Worm (Caenorhabditis elegans): ENCODE data around the gene lat-1.

The lat-1 gene

DNA sequence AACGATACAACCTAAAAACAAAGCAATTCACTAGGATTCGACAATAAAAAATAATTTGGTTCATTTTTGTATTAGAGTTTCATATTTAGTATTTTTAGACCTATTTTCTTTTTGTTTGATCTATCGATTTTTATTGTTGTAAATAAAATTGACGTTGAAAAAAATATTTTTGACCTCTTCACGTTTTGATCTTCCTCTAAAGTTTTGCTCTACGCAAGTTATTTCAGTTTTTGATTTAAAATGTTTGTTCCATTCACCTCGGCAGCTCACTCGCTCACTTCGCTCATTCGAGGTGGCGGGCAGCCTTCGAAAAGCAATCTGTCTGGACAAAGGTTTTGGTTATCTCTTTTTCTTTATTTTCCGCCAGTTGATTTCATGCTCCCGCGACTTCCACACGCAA, 34.1 kb downstream of the lat-1 start, which contains the start of gene enol-1 (continued):
- TF ChIP-seq snpc-3.4 (tag; optimal IDR thresholded peaks at IDR 0.05) (peak; percentile 59), hlh-26 (GFP tag; conservative IDR thresholded peaks at IDR 0.05) (no peak), F52B5.7 (tag; optimal IDR thresholded peaks at IDR 0.05) (no peak), ztf-26 (tag; optimal IDR thresholded peaks at IDR 0.05) (no peak), die-1 (tag; optimal IDR thresholded peaks at IDR 0.05) (no peak), madf-8 (GFP tag; conservative IDR thresholded peaks at IDR 0.05) (peak; percentile 85), cebp-1 (GFP tag; IDR thresholded peaks at IDR 0.05) (no peak), cebp-1 (tag; optimal IDR thresholded peaks at IDR 0.05) (peak; percentile 12), athp-1 (tag; optimal IDR thresholded peaks at IDR 0.05) (peak; percentile 5), ama-1 (optimal IDR thresholded peaks at IDR 0.05) (no peak), ama-1 (GFP tag; optimal IDR thresholded peaks at IDR 0.05) (no peak), unc-130 (GFP tag; optimal IDR thresholded peaks at IDR 0.05) (peak; percentile 45), sptf-2 (GFP tag; optimal IDR thresholded peaks at IDR 0.05) (no peak), T26A5.8 (tag; optimal IDR thresholded peaks at IDR 0.05) (no peak), snpc-1.1 (tag; optimal IDR thresholded peaks at IDR 0.05; ENCODE audit: insufficient read depth) (no peak), xnd-1 (tag; optimal IDR thresholded peaks at IDR 0.05) (peak; percentile 66), F23B12.7 (tag; optimal IDR thresholded peaks at IDR 0.05; ENCODE audit: insufficient read depth) (no peak), Y79H2A.3 (GFP tag; conservative IDR thresholded peaks at IDR 0.05) (no peak), K11D2.4 (GFP tag; IDR thresholded peaks at IDR 0.05) (0 out of 2 replicates have a peak, but pooled peaks have one; percentile 14), let-526 (GFP tag; IDR thresholded peaks at IDR 0.05) (no peak), fkh-3 (tag; optimal IDR thresholded peaks at IDR 0.05) (no peak), snpc-4 (GFP tag; optimal IDR thresholded peaks at IDR 0.05) (no peak), snpc-4 (tag; optimal IDR thresholded peaks at IDR 0.05) (no peak), mes-4 (tag; optimal IDR thresholded peaks at IDR 0.05) (no peak), lag-1 (GFP tag; IDR thresholded peaks at IDR 0.05) (no peak), F22D6.2 (tag; optimal IDR thresholded peaks at IDR 0.05) (no peak), dpl-1 (GFP tag; optimal IDR thresholded peaks at IDR 0.05) (peak; percentile 33), D2030.7 (GFP tag; IDR thresholded peaks at IDR 0.05) (peak; percentile 65; the same call in 1 of the 2 replicates), aptf-3 (GFP tag; IDR thresholded peaks at IDR 0.05) (no peak)

DNA sequence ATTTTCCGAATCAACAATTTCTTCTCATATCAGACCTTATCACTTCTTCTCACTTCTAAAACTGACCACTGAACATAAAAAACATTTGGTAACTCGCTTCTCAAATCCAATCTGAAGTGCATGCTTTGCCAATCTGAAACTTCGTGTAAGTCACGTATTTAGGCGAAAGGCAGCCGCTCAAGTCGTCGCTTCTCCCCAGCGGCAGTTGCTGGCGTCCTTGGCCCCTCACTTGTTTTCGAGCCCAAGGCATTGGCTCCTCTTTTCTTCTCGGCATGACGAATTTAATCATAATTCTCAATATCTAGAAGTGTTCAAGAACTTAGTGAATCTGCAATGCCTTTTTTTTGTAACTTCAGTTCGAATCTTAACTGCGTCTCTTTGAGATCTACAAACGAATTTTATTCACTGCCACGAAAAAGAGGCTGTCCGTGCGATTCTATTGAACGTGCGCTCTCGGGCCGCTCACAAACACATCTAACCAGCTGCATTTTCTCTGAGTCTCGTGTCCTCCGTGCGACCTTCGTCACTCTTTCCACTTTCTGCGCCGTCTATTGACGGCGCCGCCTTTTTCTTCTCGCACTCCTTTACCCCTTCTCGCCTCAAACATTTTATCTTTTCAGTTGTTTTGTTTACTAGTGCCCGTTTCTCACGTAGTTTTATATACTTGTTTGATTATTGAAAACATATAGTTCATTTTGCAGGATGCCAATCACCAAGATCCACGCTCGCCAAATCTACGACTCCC, 34.9 kb downstream of the lat-1 start:
- TF ChIP-seq lag-1 (GFP tag; IDR thresholded peaks at IDR 0.05) (no peak), T26A5.8 (tag; optimal IDR thresholded peaks at IDR 0.05) (no peak), madf-8 (GFP tag; conservative IDR thresholded peaks at IDR 0.05) (no peak), egl-44 (GFP tag; IDR thresholded peaks at IDR 0.05) (no peak), zfh-2 (GFP tag; conservative IDR thresholded peaks at IDR 0.05) (peak; percentile 51; the same call in 1 of the 2 replicates), lsl-1 (GFP tag; optimal IDR thresholded peaks at IDR 0.05) (no peak), let-607 (tag; optimal IDR thresholded peaks at IDR 0.05) (peak in 1 of 2 experiments; percentile 19), Y53G8AR.9 (GFP tag; conservative IDR thresholded peaks at IDR 0.05) (no peak), chd-7 (tag; optimal IDR thresholded peaks at IDR 0.05) (no peak), nfya-1 (tag; optimal IDR thresholded peaks at IDR 0.05; ENCODE audit: borderline replicate concordance, insufficient read depth) (no peak), hmg-1.2 (GFP tag; IDR thresholded peaks at IDR 0.05) (peak; percentile 44; the same call in 1 of the 2 replicates), ztf-6 (GFP tag; IDR thresholded peaks at IDR 0.05) (no peak), mcd-1 (GFP tag; IDR thresholded peaks at IDR 0.05) (0 out of 2 replicates have a peak, but pooled peaks have one; percentile 18), nhr-80 (tag; optimal IDR thresholded peaks at IDR 0.05) (peak; percentile 61), ztf-18 (tag; optimal IDR thresholded peaks at IDR 0.05) (peak; percentile 19), F37B4.10 (GFP tag; IDR thresholded peaks at IDR 0.05) (no peak), ama-1 (optimal IDR thresholded peaks at IDR 0.05) (peak; percentile 61), ama-1 (GFP tag; optimal IDR thresholded peaks at IDR 0.05) (no peak), snpc-4 (GFP tag; optimal IDR thresholded peaks at IDR 0.05) (no peak), snpc-4 (tag; optimal IDR thresholded peaks at IDR 0.05) (peak in 1 of 4 experiments; percentile 10), athp-1 (tag; optimal IDR thresholded peaks at IDR 0.05) (no peak), egrh-3 (GFP tag; IDR thresholded peaks at IDR 0.05) (peak; percentile 4; the same call in 1 of the 2 replicates), cebp-1 (GFP tag; IDR thresholded peaks at IDR 0.05) (no peak), cebp-1 (tag; optimal IDR thresholded peaks at IDR 0.05) (peak; percentile 41), efl-1 (GFP tag; optimal IDR thresholded peaks at IDR 0.05) (no peak), lir-1 (GFP tag; conservative IDR thresholded peaks at IDR 0.05) (no peak), ztf-22 (GFP tag; optimal IDR thresholded peaks at IDR 0.05) (no peak)

Measured in whole organism, young adult.